Worm (Caenorhabditis elegans) whole organism, L1 larva: ENCODE data around the gene srx-19.

Experiments
- skn-1 ChIP-seq: fragments of 150-350 bp; optimal IDR thresholded peaks from 2 replicates; lab custom pipeline; 2014; ENCODE audit warnings: missing biosample characterization, missing genetic modification characterization
- snpc-4 ChIP-seq: fragments of 150-350 bp; optimal IDR thresholded peaks from 2 replicates; lab custom pipeline; 2014; ENCODE audit warnings: missing biosample characterization, missing genetic modification characterization

- no peak for TF ChIP-seq snpc-4 (tag; lab: Kevin White, UChicago)
- TF ChIP-seq skn-1 (tag; lab: Kevin White, UChicago) = no peak
These were observed 20.3 kb upstream of the srx-19 start for ce11 chrIV:6852727-6853126.
